Worm (Caenorhabditis elegans) whole organism, young adult: ENCODE results near the gene sec-15.
A peak's percentile ranks its signal among the peaks of the same experiment; 100 is the strongest.

Experiments
- B0035.1 ChIP-seq: sonication (generic microtip); optimal IDR thresholded peaks from 2 replicates; lab custom pipeline; 2016; ENCODE audit warnings: missing genetic modification characterization, mild to moderate bottlenecking, missing compliant biosample characterization, missing genotype, missing genetic modification reagents
- B0336.3 ChIP-seq: fragments of 200-800 bp; sonication (Bioruptor generic); IDR thresholded peaks from 2 replicates; pipeline ENCODE4 v1.3.6; 2022; ENCODE audit warnings: missing genetic modification characterization, missing compliant biosample characterization
- C17E4.6 ChIP-seq: fragments of 200-800 bp; sonication (Bioruptor generic); IDR thresholded peaks from 2 replicates; pipeline ENCODE4 v1.3.6; 2022; ENCODE audit warnings: missing genetic modification reagents, missing genetic modification characterization, missing compliant biosample characterization
- F10E7.11 ChIP-seq: sonication (generic microtip); optimal IDR thresholded peaks from 2 replicates; lab custom pipeline; 2017; ENCODE audit warnings: mild to moderate bottlenecking, missing genetic modification characterization, moderate library complexity, missing compliant biosample characterization
- F22D6.2 ChIP-seq: sonication (generic microtip); optimal IDR thresholded peaks from 2 replicates; lab custom pipeline; 2016; ENCODE audit warnings: mild to moderate bottlenecking, missing genetic modification characterization, missing compliant biosample characterization
- F39B2.1 ChIP-seq: fragments of 200-800 bp; sonication (Bioruptor generic); IDR thresholded peaks from 2 replicates; pipeline ENCODE4 v1.3.6; 2022; ENCODE audit warnings: missing genetic modification reagents, missing genetic modification characterization, missing compliant biosample characterization
- F57A8.1 ChIP-seq: fragments of 200-800 bp; sonication (Bioruptor generic); optimal IDR thresholded peaks from 2 replicates; lab custom pipeline; 2018; ENCODE audit warnings: mild to moderate bottlenecking, missing genetic modification characterization, moderate library complexity, missing compliant biosample characterization
- F57C9.4 ChIP-seq: sonication (generic microtip); optimal IDR thresholded peaks from 2 replicates; lab custom pipeline; 2017; ENCODE audit warnings: mild to moderate bottlenecking, missing genetic modification characterization, missing compliant biosample characterization
- K11D2.4 ChIP-seq: fragments of 200-800 bp; sonication (Bioruptor generic); IDR thresholded peaks from 2 replicates; pipeline ENCODE4 v1.3.6; 2022; ENCODE audit warnings: missing genetic modification reagents, missing genetic modification characterization, missing compliant biosample characterization
- T26A5.8 ChIP-seq: sonication (generic microtip); optimal IDR thresholded peaks from 2 replicates; lab custom pipeline; 2016; ENCODE audit warnings: missing genetic modification characterization, missing compliant biosample characterization
- Y53F4B.3 ChIP-seq: fragments of 200-800 bp; sonication (Bioruptor generic); IDR thresholded peaks from 2 replicates; pipeline ENCODE4 v1.3.6; 2022; ENCODE audit warnings: missing genetic modification reagents, missing genetic modification characterization, missing compliant biosample characterization
- Y79H2A.3 ChIP-seq: fragments of 200-800 bp; sonication (Bioruptor generic); conservative IDR thresholded peaks from 2 replicates; pipeline ENCODE4 v1.3.6; 2022; ENCODE audit warnings: missing genetic modification reagents, missing genetic modification characterization, missing compliant biosample characterization
- ama-1 ChIP-seq, 3 experiments: fragments of 150-350 bp in 1 of 3; sonication (generic microtip) in 2 of 3; optimal IDR thresholded peaks; 2 replicates each; lab custom pipeline; 2014 to 2018; ENCODE audit warnings: missing biosample characterization in 2 of 3, missing genetic modification characterization in 2 of 3, missing genetic modification reagents in 2 of 3
- attf-5 ChIP-seq: fragments of 200-800 bp; sonication (Bioruptor generic); optimal IDR thresholded peaks from 2 replicates; lab custom pipeline; 2018; ENCODE audit warnings: mild to moderate bottlenecking, missing genetic modification characterization, missing compliant biosample characterization
- bed-1 ChIP-seq: fragments of 200-800 bp; sonication (Bioruptor generic); IDR thresholded peaks from 2 replicates; pipeline ENCODE4 v1.3.6; 2022; ENCODE audit warnings: missing genetic modification reagents, missing genetic modification characterization, missing compliant biosample characterization
- cebp-2 ChIP-seq: fragments of 200-800 bp; sonication (Bioruptor generic); IDR thresholded peaks from 2 replicates; pipeline ENCODE4 v1.3.6; 2022; ENCODE audit warnings: missing genetic modification characterization, missing compliant biosample characterization
- ceh-100 ChIP-seq: fragments of 200-800 bp; sonication (Bioruptor generic); IDR thresholded peaks from 2 replicates; pipeline ENCODE4 v1.3.6; 2022; ENCODE audit warnings: missing genetic modification reagents, missing genetic modification characterization, missing compliant biosample characterization
- ceh-27 ChIP-seq: fragments of 200-800 bp; sonication (Bioruptor generic); optimal IDR thresholded peaks from 2 replicates; lab custom pipeline; 2018; ENCODE audit warnings: mild to moderate bottlenecking, missing genetic modification characterization, moderate library complexity, missing compliant biosample characterization
- ceh-91 ChIP-seq: fragments of 200-800 bp; sonication (Bioruptor generic); IDR thresholded peaks from 2 replicates; pipeline ENCODE4 v1.3.6; 2022; ENCODE audit warnings: missing genetic modification reagents, missing genetic modification characterization, missing compliant biosample characterization
- chd-7 ChIP-seq: sonication (generic microtip); optimal IDR thresholded peaks from 2 replicates; lab custom pipeline; 2016; ENCODE audit warnings: mild to moderate bottlenecking, missing genetic modification characterization, moderate library complexity, missing compliant biosample characterization
- die-1 ChIP-seq: sonication (generic microtip); optimal IDR thresholded peaks from 2 replicates; lab custom pipeline; 2016; ENCODE audit warnings: missing genotype, mild to moderate bottlenecking, missing genetic modification characterization, missing compliant biosample characterization
- dox-1 ChIP-seq: fragments of 200-800 bp; sonication (Bioruptor generic); IDR thresholded peaks from 2 replicates; pipeline ENCODE4 v1.3.6; 2022; ENCODE audit warnings: missing genetic modification reagents, missing genetic modification characterization, missing compliant biosample characterization
- dpff-1 ChIP-seq: sonication (generic microtip); optimal IDR thresholded peaks from 2 replicates; lab custom pipeline; 2017; ENCODE audit warnings: mild to moderate bottlenecking, missing genetic modification characterization, missing compliant biosample characterization
- dpl-1 ChIP-seq: fragments of 150-350 bp; optimal IDR thresholded peaks from 2 replicates; lab custom pipeline; 2014; ENCODE audit warnings: missing biosample characterization, missing genetic modification reagents, missing genetic modification characterization
- egl-18 ChIP-seq: fragments of 200-800 bp; sonication (Bioruptor generic); IDR thresholded peaks from 2 replicates; pipeline ENCODE4 v1.3.6; 2022; ENCODE audit warnings: missing genetic modification reagents, missing genetic modification characterization, missing compliant biosample characterization
- egl-44 ChIP-seq: fragments of 200-800 bp; sonication (Bioruptor generic); IDR thresholded peaks from 2 replicates; pipeline ENCODE4 v1.3.6; 2022; ENCODE audit warnings: missing genetic modification reagents, missing genetic modification characterization, missing compliant biosample characterization
- egrh-3 ChIP-seq: fragments of 200-800 bp; sonication (Bioruptor generic); IDR thresholded peaks from 2 replicates; pipeline ENCODE4 v1.3.6; 2022; ENCODE audit warnings: missing genetic modification reagents, missing genetic modification characterization, missing compliant biosample characterization
- fkh-3 ChIP-seq: sonication (generic microtip); optimal IDR thresholded peaks from 2 replicates; lab custom pipeline; 2016; ENCODE audit warnings: mild to moderate bottlenecking, missing genetic modification characterization, missing compliant biosample characterization
- him-1 ChIP-seq: sonication (generic microtip); optimal IDR thresholded peaks from 2 replicates; lab custom pipeline; 2016; ENCODE audit warnings: missing genotype, missing genetic modification reagents, missing genetic modification characterization, missing compliant biosample characterization
- hmg-1.2 ChIP-seq: fragments of 200-800 bp; sonication (Bioruptor generic); IDR thresholded peaks from 2 replicates; pipeline ENCODE4 v1.3.6; 2022; ENCODE audit warnings: missing genetic modification reagents, missing genetic modification characterization, missing compliant biosample characterization
- hmg-20 ChIP-seq: fragments of 200-800 bp; sonication (Bioruptor generic); IDR thresholded peaks from 2 replicates; pipeline ENCODE4 v1.3.6; 2022; ENCODE audit warnings: missing genetic modification reagents, missing genetic modification characterization, missing compliant biosample characterization
- let-607 ChIP-seq, 2 experiments: fragments of 200-800 bp in 1 of 2; sonication (Bioruptor generic) in 1 of 2; sonication (generic microtip) in 1 of 2; optimal IDR thresholded peaks; 2 replicates each; lab custom pipeline; 2016 to 2018; ENCODE audit warnings: mild to moderate bottlenecking in 2 of 2, missing compliant biosample characterization in 2 of 2, missing genetic modification characterization in 2 of 2, moderate library complexity in 2 of 2, missing genotype in 1 of 2
- lin-40 ChIP-seq: sonication (generic microtip); optimal IDR thresholded peaks from 2 replicates; lab custom pipeline; 2016; ENCODE audit warnings: missing genetic modification characterization, mild to moderate bottlenecking, missing compliant biosample characterization, missing genotype, missing genetic modification reagents
- lsy-27 ChIP-seq: sonication (generic microtip); optimal IDR thresholded peaks from 2 replicates; lab custom pipeline; 2017; ENCODE audit warnings: missing genetic modification characterization, mild to moderate bottlenecking, missing compliant biosample characterization, antibody characterized with exemption, missing genotype, borderline replicate concordance; ENCODE audit not compliant: insufficient read depth
- nfyb-1 ChIP-seq: fragments of 200-800 bp; sonication (Bioruptor generic); IDR thresholded peaks from 2 replicates; pipeline ENCODE4 v1.3.6; 2022; ENCODE audit warnings: missing genetic modification reagents, missing genetic modification characterization, missing compliant biosample characterization
- nhr-179 ChIP-seq: sonication (generic microtip); optimal IDR thresholded peaks from 2 replicates; lab custom pipeline; 2016; ENCODE audit warnings: mild to moderate bottlenecking, missing genetic modification characterization, missing compliant biosample characterization
- nhr-27 ChIP-seq: fragments of 200-800 bp; sonication (Bioruptor generic); optimal IDR thresholded peaks from 2 replicates; lab custom pipeline; 2018; ENCODE audit warnings: mild to moderate bottlenecking, missing genetic modification characterization, moderate library complexity, missing compliant biosample characterization
- nhr-80 ChIP-seq: sonication (generic microtip); optimal IDR thresholded peaks from 2 replicates; lab custom pipeline; 2016; ENCODE audit warnings: missing genetic modification characterization, missing compliant biosample characterization
- nhr-90 ChIP-seq: sonication (generic microtip); optimal IDR thresholded peaks from 2 replicates; lab custom pipeline; 2016; ENCODE audit warnings: missing genotype, mild to moderate bottlenecking, missing genetic modification characterization, missing compliant biosample characterization
- pha-4 ChIP-seq: fragments of 150-350 bp; sonication (generic microtip); optimal IDR thresholded peaks from 2 replicates; lab custom pipeline; 2014; ENCODE audit warnings: missing biosample characterization, missing genetic modification reagents, missing genetic modification characterization
- sdz-38 ChIP-seq: sonication (generic microtip); optimal IDR thresholded peaks from 2 replicates; lab custom pipeline; 2016; ENCODE audit warnings: missing genotype, missing genetic modification characterization, missing compliant biosample characterization
- snpc-3.4 ChIP-seq: sonication (generic microtip); optimal IDR thresholded peaks from 2 replicates; lab custom pipeline; 2017; ENCODE audit warnings: missing genetic modification characterization, mild to moderate bottlenecking, missing compliant biosample characterization, antibody characterized with exemption, moderate library complexity, missing genotype, missing genetic modification reagents
- snpc-4 ChIP-seq, 5 experiments: fragments of 150-350 bp in 1 of 5; sonication (generic microtip) in 4 of 5; optimal IDR thresholded peaks; 2 replicates each; lab custom pipeline; 2014 to 2018; ENCODE audit warnings: missing genetic modification characterization in 5 of 5, missing biosample characterization in 3 of 5, antibody characterized with exemption in 2 of 5, mild to moderate bottlenecking in 2 of 5, missing compliant biosample characterization in 2 of 5, missing genotype in 2 of 5, moderate library complexity in 2 of 5, missing genetic modification reagents in 1 of 5
- tbp1 ChIP-seq: fragments of 200-800 bp; sonication (Bioruptor generic); optimal IDR thresholded peaks from 2 replicates; lab custom pipeline; 2018; ENCODE audit warnings: mild to moderate bottlenecking, missing genetic modification characterization, missing compliant biosample characterization
- tbx-9 ChIP-seq: sonication (generic microtip); optimal IDR thresholded peaks from 2 replicates; lab custom pipeline; 2016; ENCODE audit warnings: borderline replicate concordance, missing genetic modification characterization, inconsistent platforms, missing compliant biosample characterization
- unc-130 ChIP-seq: sonication (generic microtip); optimal IDR thresholded peaks from 2 replicates; lab custom pipeline; 2016; ENCODE audit warnings: missing genetic modification reagents, missing genetic modification characterization, missing compliant biosample characterization
- unc-62 ChIP-seq: fragments of 150-350 bp; optimal IDR thresholded peaks from 2 replicates; lab custom pipeline; 2014; ENCODE audit warnings: missing biosample characterization, missing genetic modification reagents, missing genetic modification characterization
- ztf-22 ChIP-seq: fragments of 200-800 bp; sonication (Bioruptor generic); optimal IDR thresholded peaks from 2 replicates; lab custom pipeline; 2018; ENCODE audit warnings: mild to moderate bottlenecking, missing genetic modification characterization, moderate library complexity, missing compliant biosample characterization

Gene sec-15

ce11 chrX:8838176-8838575 lies 2.7 kb upstream of the sec-15 start (continued):
- TF ChIP-seq dox-1 (GFP tag; lab: Robert Waterston, UW) (0 out of 2 replicates have a peak, but pooled peaks have one; percentile 47), hmg-20 (GFP tag; lab: Robert Waterston, UW) (no peak), F10E7.11 (tag; lab: Kevin White, UChicago) (no peak), dpl-1 (GFP tag; lab: Kevin White, UChicago) (no peak), attf-5 (GFP tag; lab: Kevin White, UChicago) (no peak), nhr-90 (tag; lab: Kevin White, UChicago) (peak; percentile 40), C17E4.6 (GFP tag; lab: Robert Waterston, UW) (no peak), T26A5.8 (no peak), B0336.3 (GFP tag; lab: Robert Waterston, UW) (no peak), F39B2.1 (GFP tag; lab: Robert Waterston, UW) (no peak), F22D6.2 (no peak), die-1 (tag; lab: Kevin White, UChicago) (peak; percentile 70), lsy-27 (tag; lab: Kevin White, UChicago) (no peak), unc-130 (no peak), nhr-27 (no peak), snpc-3.4 (tag; lab: Kevin White, UChicago) (no peak), ceh-91 (0 out of 2 replicates have a peak, but pooled peaks have one; percentile 10), hmg-1.2 (GFP tag; lab: Robert Waterston, UW) (peak; percentile 58), ztf-22 (no peak), bed-1 (0 out of 2 replicates have a peak, but pooled peaks have one; percentile 49), ama-1 (optimal IDR thresholded peaks at IDR 0.05; lab: Kevin White, UChicago) (no peak), ama-1 (GFP tag; optimal IDR thresholded peaks at IDR 0.05; lab: Kevin White, UChicago) (peak; percentile 27 to 55), fkh-3 (tag; lab: Kevin White, UChicago) (no peak), nhr-179 (tag; lab: Kevin White, UChicago) (no peak), snpc-4 (GFP tag; optimal IDR thresholded peaks at IDR 0.05; lab: Kevin White, UChicago) (peak; percentile 21), snpc-4 (tag; optimal IDR thresholded peaks at IDR 0.05; lab: Kevin White, UChicago) (peak in 2 of 4 experiments; percentile 42 to 64), F57C9.4 (tag; lab: Kevin White, UChicago) (no peak), B0035.1 (no peak), egl-44 (peak; percentile 65; the same call in 1 of the 2 replicates), egrh-3 (GFP tag; lab: Robert Waterston, UW) (no peak), F57A8.1 (GFP tag; lab: Kevin White, UChicago) (no peak), egl-18 (GFP tag; lab: Robert Waterston, UW) (no peak), sdz-38 (tag; lab: Kevin White, UChicago) (no peak), tbp1 (peak; percentile 87), cebp-2 (no peak), chd-7 (tag; lab: Kevin White, UChicago) (no peak), nhr-80 (tag; lab: Kevin White, UChicago) (no peak), dpff-1 (no peak), lin-40 (tag; lab: Kevin White, UChicago) (no peak), Y53F4B.3 (no peak), K11D2.4 (GFP tag; lab: Robert Waterston, UW) (no peak), ceh-100 (GFP tag; lab: Robert Waterston, UW) (no peak), Y79H2A.3 (GFP tag; lab: Robert Waterston, UW) (no peak), him-1 (tag; lab: Kevin White, UChicago) (peak; percentile 45), tbx-9 (tag; lab: Kevin White, UChicago) (no peak), pha-4 (tag; lab: Kevin White, UChicago) (no peak), ceh-27 (GFP tag; lab: Kevin White, UChicago) (no peak), nfyb-1 (GFP tag; lab: Robert Waterston, UW) (no peak), unc-62 (GFP tag; lab: Kevin White, UChicago) (no peak), let-607 (tag; optimal IDR thresholded peaks at IDR 0.05; lab: Kevin White, UChicago) (no peak)
